Fruit fly (Drosophila melanogaster) whole organism, embryonic: ENCODE results near the gene Wsck.

Source experiments
- Asciz ChIP-seq: fragments of 200-800 bp; sonication (Bioruptor generic); optimal IDR thresholded peaks from 2 replicates; lab custom pipeline; 2017; ENCODE audit warnings: missing biosample characterization, mild to moderate bottlenecking, missing genetic modification characterization, missing genetic modification reagents
- CG10565 ChIP-seq: fragments of 200-800 bp; sonication (Bioruptor generic); optimal IDR thresholded peaks from 3 replicates; lab custom pipeline; 2016; ENCODE audit warnings: missing biosample characterization, mild to moderate bottlenecking, missing genetic modification characterization
- CG11504 ChIP-seq: fragments of 200-800 bp; sonication (Bioruptor generic); optimal IDR thresholded peaks from 3 replicates; lab custom pipeline; 2019; ENCODE audit warnings: missing biosample characterization, mild to moderate bottlenecking, missing genetic modification characterization, moderate library complexity
- CG11696 ChIP-seq: fragments of 200-800 bp; sonication (Bioruptor generic); IDR thresholded peaks from 2 replicates; pipeline ENCODE4 v1.3.6; 2022; ENCODE audit warnings: missing biosample characterization, missing genetic modification characterization
- CG12769 ChIP-seq: fragments of 200-800 bp; sonication (Bioruptor generic); optimal IDR thresholded peaks from 2 replicates; lab custom pipeline; 2019; ENCODE audit warnings: missing biosample characterization, mild to moderate bottlenecking, missing genetic modification characterization, moderate library complexity
- CG14014 ChIP-seq: fragments of 200-800 bp; sonication (Bioruptor generic); IDR thresholded peaks from 2 replicates; pipeline ENCODE4 v1.3.6; 2022; ENCODE audit warnings: missing biosample characterization, missing genetic modification characterization
- CG14860 ChIP-seq: fragments of 200-800 bp; sonication (Bioruptor generic); IDR thresholded peaks from 3 replicates; pipeline ENCODE4 v1.3.6; 2022; ENCODE audit warnings: missing biosample characterization, missing genetic modification characterization; ENCODE audit not compliant: partially characterized antibody
- CG17802 ChIP-seq: fragments of 200-800 bp; sonication (Bioruptor generic); optimal IDR thresholded peaks from 2 replicates; lab custom pipeline; 2018; ENCODE audit warnings: missing biosample characterization, mild to moderate bottlenecking, missing genetic modification characterization, moderate library complexity
- CG18619 ChIP-seq: fragments of 200-800 bp; sonication (Bioruptor generic); optimal IDR thresholded peaks from 3 replicates; lab custom pipeline; 2017; ENCODE audit warnings: missing biosample characterization, mild to moderate bottlenecking, missing genetic modification characterization
- CG18764 ChIP-seq: fragments of 200-800 bp; sonication (Bioruptor generic); optimal IDR thresholded peaks from 3 replicates; lab custom pipeline; 2016; ENCODE audit warnings: missing biosample characterization, missing genetic modification characterization
- CG31224 ChIP-seq: fragments of 200-800 bp; sonication (Bioruptor generic); IDR thresholded peaks from 2 replicates; pipeline ENCODE4 v1.3.6; 2022; ENCODE audit warnings: missing biosample characterization, missing genetic modification characterization
- CG3281 ChIP-seq: fragments of 200-800 bp; sonication (Bioruptor generic); optimal IDR thresholded peaks from 3 replicates; lab custom pipeline; 2017; ENCODE audit warnings: missing biosample characterization, mild to moderate bottlenecking, missing genetic modification characterization
- CG3838 ChIP-seq: fragments of 200-800 bp; sonication (Bioruptor generic); optimal IDR thresholded peaks from 3 replicates; lab custom pipeline; 2016; ENCODE audit warnings: missing biosample characterization, missing genetic modification characterization
- CG3995 ChIP-seq: fragments of 200-800 bp; sonication (Bioruptor generic); optimal IDR thresholded peaks from 3 replicates; lab custom pipeline; 2016; ENCODE audit warnings: missing biosample characterization, missing genetic modification characterization
- CG4854 ChIP-seq: fragments of 200-800 bp; sonication (Bioruptor generic); optimal IDR thresholded peaks from 2 replicates; lab custom pipeline; 2016; ENCODE audit warnings: missing biosample characterization, missing genetic modification characterization, inconsistent platforms
- CG6854 ChIP-seq: fragments of 200-800 bp; sonication (Bioruptor generic); optimal IDR thresholded peaks from 3 replicates; lab custom pipeline; 2017; ENCODE audit warnings: missing biosample characterization, mild to moderate bottlenecking, missing genetic modification characterization
- CG7786 ChIP-seq: fragments of 200-800 bp; sonication (Bioruptor generic); optimal IDR thresholded peaks from 2 replicates; lab custom pipeline; 2016; ENCODE audit warnings: missing biosample characterization, missing genetic modification characterization
- CG7963 ChIP-seq: fragments of 200-800 bp; sonication (Bioruptor generic); IDR thresholded peaks from 3 replicates; pipeline ENCODE4 v1.3.6; 2022; ENCODE audit warnings: missing biosample characterization, missing genetic modification characterization; ENCODE audit not compliant: partially characterized antibody
- CG9437 ChIP-seq: fragments of 200-800 bp; sonication (Bioruptor generic); optimal IDR thresholded peaks from 2 replicates; lab custom pipeline; 2018; ENCODE audit warnings: missing biosample characterization, mild to moderate bottlenecking, missing genetic modification characterization
- Camta ChIP-seq: fragments of 200-800 bp; sonication (Bioruptor generic); optimal IDR thresholded peaks from 2 replicates; lab custom pipeline; 2016; ENCODE audit warnings: missing biosample characterization, missing genetic modification characterization
- Dip2 ChIP-seq: fragments of 200-800 bp; sonication (Bioruptor generic); IDR thresholded peaks from 2 replicates; pipeline ENCODE4 v1.3.6; 2022; ENCODE audit warnings: missing biosample characterization, missing genetic modification characterization
- Ets65A ChIP-seq: fragments of 200-800 bp; sonication (Bioruptor generic); peaks from one replicate; lab custom pipeline; 2016; ENCODE audit warnings: missing biosample characterization, missing genetic modification characterization
- Fer1 ChIP-seq: fragments of 200-800 bp; sonication (Bioruptor generic); optimal IDR thresholded peaks from 2 replicates; lab custom pipeline; 2017; ENCODE audit warnings: missing biosample characterization, mild to moderate bottlenecking, missing genetic modification characterization
- Fer2 ChIP-seq: fragments of 200-800 bp; sonication (Bioruptor generic); optimal IDR thresholded peaks from 2 replicates; lab custom pipeline; 2018; ENCODE audit warnings: missing biosample characterization, mild to moderate bottlenecking, missing genetic modification characterization, moderate library complexity
- H2.0 ChIP-seq: fragments of 200-800 bp; sonication (Bioruptor generic); IDR thresholded peaks from 2 replicates; pipeline ENCODE4 v1.3.6; 2022; ENCODE audit warnings: missing biosample characterization, missing genetic modification characterization
- HHEX ChIP-seq: fragments of 200-800 bp; sonication (Bioruptor generic); optimal IDR thresholded peaks from 3 replicates; lab custom pipeline; 2017; ENCODE audit warnings: missing biosample characterization, mild to moderate bottlenecking, missing genetic modification characterization, missing genetic modification reagents
- Hr78 ChIP-seq, 2 experiments: fragments of 200-800 bp in 1 of 2; fragments of >200 bp in 1 of 2; sonication (Bioruptor generic) in 1 of 2; optimal IDR thresholded peaks; 2 replicates each; lab custom pipeline; 2017 to 2019; ENCODE audit warnings: missing biosample characterization in 2 of 2, missing genetic modification characterization in 2 of 2, mild to moderate bottlenecking in 1 of 2, moderate library complexity in 1 of 2
- Myb ChIP-seq: fragments of 200-800 bp; sonication (Bioruptor generic); optimal IDR thresholded peaks from 2 replicates; lab custom pipeline; 2016; ENCODE audit warnings: missing biosample characterization, missing genetic modification characterization
- Optix ChIP-seq: fragments of 200-800 bp; sonication (Bioruptor generic); IDR thresholded peaks from 3 replicates; pipeline ENCODE4 v1.3.6; 2022; ENCODE audit warnings: missing biosample characterization, missing genetic modification characterization
- Poxn ChIP-seq: fragments of 200-800 bp; sonication (Bioruptor generic); IDR thresholded peaks from 2 replicates; pipeline ENCODE4 v1.3.6; 2022; ENCODE audit warnings: missing biosample characterization, missing genetic modification characterization
- Rfx ChIP-seq: fragments of 200-800 bp; sonication (Bioruptor generic); IDR thresholded peaks from 2 replicates; pipeline ENCODE4 v1.3.6; 2022; ENCODE audit warnings: missing biosample characterization, missing genetic modification characterization
- ci ChIP-seq: fragments of 200-800 bp; sonication (Bioruptor generic); IDR thresholded peaks from 3 replicates; pipeline ENCODE4 v1.3.6; 2022; ENCODE audit warnings: missing biosample characterization, missing genetic modification characterization
- crp ChIP-seq, 2 experiments: fragments of 200-800 bp; sonication (Bioruptor generic); optimal IDR thresholded peaks; 2 replicates in 1 of 2; 3 replicates in 1 of 2; lab custom pipeline; 2017; ENCODE audit warnings: missing biosample characterization in 2 of 2, missing genetic modification characterization in 2 of 2, mild to moderate bottlenecking in 1 of 2, moderate library complexity in 1 of 2
- da ChIP-seq: fragments of 200-800 bp; sonication (Bioruptor generic); optimal IDR thresholded peaks from 2 replicates; lab custom pipeline; 2016; ENCODE audit warnings: missing biosample characterization, missing genetic modification characterization
- dati ChIP-seq: fragments of 200-800 bp; sonication (Bioruptor generic); IDR thresholded peaks from 2 replicates; pipeline ENCODE4 v1.3.6; 2022; ENCODE audit warnings: missing biosample characterization, missing genetic modification characterization
- dm ChIP-seq: fragments of 200-800 bp; sonication (Bioruptor generic); optimal IDR thresholded peaks from 3 replicates; lab custom pipeline; 2016; ENCODE audit warnings: missing biosample characterization, missing genetic modification characterization
- ewg ChIP-seq: fragments of 200-800 bp; sonication (Bioruptor generic); optimal IDR thresholded peaks from 3 replicates; lab custom pipeline; 2017; ENCODE audit warnings: mild to moderate bottlenecking, missing biosample characterization, missing genetic modification reagents, missing genetic modification characterization
- eyg ChIP-seq: fragments of 200-800 bp; sonication (Bioruptor generic); optimal IDR thresholded peaks from 3 replicates; lab custom pipeline; 2016; ENCODE audit warnings: missing biosample characterization, missing genetic modification characterization
- fu2 ChIP-seq: fragments of 200-800 bp; sonication (Bioruptor generic); optimal IDR thresholded peaks from 2 replicates; lab custom pipeline; 2016; ENCODE audit warnings: missing biosample characterization, missing genetic modification characterization
- grn ChIP-seq: fragments of 200-800 bp; sonication (Bioruptor generic); optimal IDR thresholded peaks from 3 replicates; lab custom pipeline; 2017; ENCODE audit warnings: missing biosample characterization, missing genetic modification characterization
- ham ChIP-seq: fragments of 200-800 bp; sonication (Bioruptor generic); IDR thresholded peaks from 2 replicates; pipeline ENCODE4 v1.3.6; 2022; ENCODE audit warnings: missing biosample characterization, missing genetic modification characterization
- hb ChIP-seq: fragments of 200-800 bp; sonication (Bioruptor generic); IDR thresholded peaks from 3 replicates; pipeline ENCODE4 v1.3.6; 2022; ENCODE audit warnings: missing biosample characterization, missing genetic modification characterization; ENCODE audit not compliant: partially characterized antibody
- luna ChIP-seq: fragments of 200-800 bp; sonication (Bioruptor generic); optimal IDR thresholded peaks from 2 replicates; lab custom pipeline; 2016; ENCODE audit warnings: missing biosample characterization, missing genetic modification characterization
- mirr ChIP-seq: fragments of 200-800 bp; sonication (Bioruptor generic); optimal IDR thresholded peaks from 3 replicates; lab custom pipeline; 2018; ENCODE audit warnings: missing biosample characterization, mild to moderate bottlenecking, missing genetic modification characterization
- odd ChIP-seq: fragments of 200-800 bp; sonication (Bioruptor generic); optimal IDR thresholded peaks from 2 replicates; lab custom pipeline; 2017; ENCODE audit warnings: missing biosample characterization, mild to moderate bottlenecking, missing genetic modification characterization
- pho ChIP-seq: fragments of 200-800 bp; sonication (Bioruptor generic); optimal IDR thresholded peaks from 2 replicates; lab custom pipeline; 2016; ENCODE audit warnings: missing biosample characterization, missing genetic modification characterization
- sd ChIP-seq: fragments of 200-800 bp; sonication (Bioruptor generic); optimal IDR thresholded peaks from 3 replicates; lab custom pipeline; 2018; ENCODE audit warnings: missing biosample characterization, mild to moderate bottlenecking, missing genetic modification characterization, moderate library complexity
- sr ChIP-seq: fragments of 200-800 bp; sonication (Bioruptor generic); IDR thresholded peaks from 3 replicates; pipeline ENCODE4 v1.3.6; 2022; ENCODE audit warnings: missing biosample characterization, missing genetic modification characterization
- tgo ChIP-seq: fragments of 200-800 bp; sonication (Bioruptor generic); IDR thresholded peaks from 3 replicates; pipeline ENCODE4 v1.3.6; 2022; ENCODE audit warnings: missing biosample characterization, missing genetic modification characterization
- z ChIP-seq: fragments of 200-800 bp; sonication (Bioruptor generic); IDR thresholded peaks from 3 replicates; pipeline ENCODE4 v1.3.6; 2022; ENCODE audit warnings: missing biosample characterization, missing genetic modification characterization
- zf30C ChIP-seq: fragments of 200-800 bp; sonication (Bioruptor generic); optimal IDR thresholded peaks from 3 replicates; lab custom pipeline; 2018; ENCODE audit warnings: missing biosample characterization, mild to moderate bottlenecking, missing genetic modification characterization

The Wsck gene

DNA sequence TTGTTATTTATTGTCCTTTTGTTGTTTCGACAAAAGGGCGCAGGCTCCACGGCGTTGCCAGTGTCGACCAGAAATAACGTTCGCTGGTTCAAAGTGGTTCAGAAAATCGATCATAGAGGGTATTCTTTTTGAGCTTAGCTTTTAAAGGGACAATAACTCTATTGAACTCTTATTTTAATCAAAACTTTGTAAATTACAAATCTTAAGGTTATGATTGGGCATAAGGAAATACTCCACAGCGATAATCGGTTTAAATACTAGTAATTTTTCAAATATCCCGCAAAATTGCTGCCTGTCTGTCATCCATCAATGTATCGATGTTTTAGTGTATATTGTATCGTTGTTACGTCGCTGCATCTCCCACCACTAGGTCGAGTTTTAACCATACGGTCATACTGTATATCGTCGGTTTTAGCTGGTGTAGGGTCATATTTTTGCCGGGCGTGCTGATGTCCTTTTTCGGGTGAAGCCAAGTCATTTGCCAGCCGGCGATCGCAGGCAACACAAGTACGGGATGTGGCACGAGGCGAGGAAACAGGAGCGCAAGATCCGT lies 25.0 kb upstream of the Wsck start, which contains the start of the genes CG31125 and CG6695 (continued):
- TF ChIP-seq CG14014 (GFP tag; lab: Robert Waterston, UW) (no peak), zf30C (no peak), CG10565 (GFP tag; lab: Kevin White, UChicago) (no peak), CG7786 (GFP tag; lab: Kevin White, UChicago) (peak; percentile 71), sd (tag; lab: Kevin White, UChicago) (no peak), HHEX (GFP tag; lab: Kevin White, UChicago) (no peak), CG6854 (no peak), ewg (GFP tag; lab: Kevin White, UChicago) (peak; percentile 98), grn (GFP tag; lab: Kevin White, UChicago) (no peak), CG18764 (GFP tag; lab: Kevin White, UChicago) (no peak), Asciz (GFP tag; lab: Kevin White, UChicago) (no peak), CG4854 (peak; percentile 28), Fer1 (GFP tag; lab: Kevin White, UChicago) (peak; percentile 45), Camta (GFP tag; lab: Kevin White, UChicago) (peak; percentile 62), Myb (GFP tag; lab: Kevin White, UChicago) (peak; percentile 96), ci (0 out of 3 replicates have a peak, but pooled peaks have one; percentile 53), Rfx (GFP tag; lab: Robert Waterston, UW) (peak; percentile 75), Poxn (GFP tag; lab: Robert Waterston, UW) (no peak), tgo (GFP tag; lab: Robert Waterston, UW) (no peak; the same call in 2 of the 3 replicates), CG18619 (peak; percentile 35), H2.0 (GFP tag; lab: Robert Waterston, UW) (peak; percentile 20; the same call in 1 of the 2 replicates), Ets65A (GFP tag; lab: Kevin White, UChicago) (peak; percentile 96), odd (no peak), fu2 (peak; percentile 67), CG7963 (GFP tag; lab: Robert Waterston, UW) (peak; percentile 46; the same call in 1 of the 3 replicates), dm (GFP tag; lab: Kevin White, UChicago) (peak; percentile 68), da (GFP tag; lab: Kevin White, UChicago) (no peak), pho (GFP tag; lab: Kevin White, UChicago) (peak; percentile 70), CG3281 (GFP tag; lab: Kevin White, UChicago) (peak; percentile 31), CG11504 (no peak), dati (GFP tag; lab: Robert Waterston, UW) (no peak), CG11696 (GFP tag; lab: Robert Waterston, UW) (no peak), luna (GFP tag; lab: Kevin White, UChicago) (peak; percentile 71), CG9437 (GFP tag; lab: Kevin White, UChicago) (peak; percentile 60), CG17802 (tag; lab: Kevin White, UChicago) (no peak), sr (GFP tag; lab: Robert Waterston, UW) (no peak), CG3838 (GFP tag; lab: Kevin White, UChicago) (no peak), CG3995 (peak; percentile 28), z (GFP tag; lab: Robert Waterston, UW) (no peak), Hr78 (GFP tag; optimal IDR thresholded peaks at IDR 0.05; lab: Kevin White, UChicago) (no peak), hb (GFP tag; lab: Robert Waterston, UW) (peak; percentile 78), CG31224 (no peak), Dip2 (GFP tag; lab: Robert Waterston, UW) (no peak), eyg (GFP tag; lab: Kevin White, UChicago) (peak; percentile 49), crp (GFP tag; optimal IDR thresholded peaks at IDR 0.05; lab: Kevin White, UChicago) (peak in 1 of 2 experiments; percentile 38), Fer2 (peak; percentile 2), mirr (no peak), Optix (GFP tag; lab: Robert Waterston, UW) (no peak), CG12769 (tag; lab: Kevin White, UChicago) (no peak), CG14860 (GFP tag; lab: Robert Waterston, UW) (peak; percentile 64), ham (GFP tag; lab: Robert Waterston, UW) (no peak)
